Worm (Caenorhabditis elegans) whole organism, L2 larva: ENCODE data around the gene M05D6.1.

Experiments used
- C34F6.9 ChIP-seq: fragments of 150-350 bp; optimal IDR thresholded peaks from 2 replicates; lab custom pipeline; 2014; ENCODE audit warnings: missing biosample characterization, missing genetic modification characterization
- R02D3.7 ChIP-seq: fragments of 150-350 bp; optimal IDR thresholded peaks from 2 replicates; lab custom pipeline; 2014; ENCODE audit warnings: missing biosample characterization, missing genetic modification characterization
- Y55F3AM.14 ChIP-seq: fragments of 200-800 bp; sonication (Bioruptor generic); optimal IDR thresholded peaks from 2 replicates; lab custom pipeline; 2018; ENCODE audit warnings: mild to moderate bottlenecking, missing genetic modification characterization, missing compliant biosample characterization
- ZK546.5 ChIP-seq: sonication (generic microtip); optimal IDR thresholded peaks from 2 replicates; lab custom pipeline; 2017; ENCODE audit warnings: missing biosample characterization, missing genetic modification characterization
- aly-2 ChIP-seq: fragments of 150-350 bp; optimal IDR thresholded peaks from 2 replicates; lab custom pipeline; 2014; ENCODE audit warnings: missing biosample characterization, missing genetic modification characterization
- ama-1 ChIP-seq: fragments of 150-350 bp; optimal IDR thresholded peaks from 2 replicates; lab custom pipeline; 2018; ENCODE audit warnings: inconsistent platforms
- blmp-1 ChIP-seq: sonication (generic microtip); optimal IDR thresholded peaks from 2 replicates; lab custom pipeline; 2017; ENCODE audit warnings: missing genetic modification characterization, mild to moderate bottlenecking, missing compliant biosample characterization, antibody characterized with exemption, moderate library complexity; ENCODE audit not compliant: insufficient read depth
- ceh-16 ChIP-seq: fragments of 150-350 bp; optimal IDR thresholded peaks from 2 replicates; lab custom pipeline; 2014; ENCODE audit warnings: missing biosample characterization, missing genetic modification characterization
- ceh-82 ChIP-seq: fragments of 150-350 bp; optimal IDR thresholded peaks from 2 replicates; lab custom pipeline; 2014; ENCODE audit warnings: missing biosample characterization, missing genetic modification characterization
- crh-2 ChIP-seq: sonication (generic microtip); optimal IDR thresholded peaks from 2 replicates; lab custom pipeline; 2017; ENCODE audit warnings: missing biosample characterization, missing genetic modification characterization
- dmd-4 ChIP-seq: sonication (generic microtip); optimal IDR thresholded peaks from 2 replicates; lab custom pipeline; 2017; ENCODE audit warnings: missing biosample characterization, missing genetic modification characterization
- egl-27 ChIP-seq: sonication (generic microtip); optimal IDR thresholded peaks from 3 replicates; lab custom pipeline; 2017; ENCODE audit warnings: missing biosample characterization, missing genetic modification reagents, missing genetic modification characterization
- elt-1 ChIP-seq: fragments of 150-350 bp; optimal IDR thresholded peaks from 2 replicates; lab custom pipeline; 2014; ENCODE audit warnings: missing biosample characterization, missing genetic modification characterization
- elt-3 ChIP-seq: sonication (generic microtip); optimal IDR thresholded peaks from 2 replicates; lab custom pipeline; 2017; ENCODE audit warnings: missing biosample characterization, missing genetic modification characterization
- fos-1 ChIP-seq: fragments of 150-350 bp; optimal IDR thresholded peaks from 2 replicates; lab custom pipeline; 2014; ENCODE audit warnings: missing biosample characterization, missing genetic modification characterization
- gmeb-1 ChIP-seq: fragments of 150-350 bp; optimal IDR thresholded peaks from 2 replicates; lab custom pipeline; 2014; ENCODE audit warnings: missing biosample characterization, missing genetic modification characterization
- lin-11 ChIP-seq: fragments of 150-350 bp; sonication (generic microtip); optimal IDR thresholded peaks from 2 replicates; lab custom pipeline; 2014; ENCODE audit warnings: missing biosample characterization, missing genetic modification characterization, inconsistent platforms, mixed read lengths
- lin-13 ChIP-seq: fragments of 150-350 bp; optimal IDR thresholded peaks from 2 replicates; lab custom pipeline; 2014; ENCODE audit warnings: missing biosample characterization, missing genetic modification reagents, missing genetic modification characterization
- lin-39 ChIP-seq: fragments of 150-350 bp; optimal IDR thresholded peaks from 2 replicates; lab custom pipeline; 2014; ENCODE audit warnings: missing biosample characterization, missing genetic modification reagents, missing genetic modification characterization
- lsy-2 ChIP-seq, 2 experiments: fragments of 150-350 bp in 1 of 2; sonication (generic microtip) in 1 of 2; optimal IDR thresholded peaks; 2 replicates each; lab custom pipeline; 2014 to 2017; ENCODE audit warnings: missing biosample characterization in 2 of 2, missing genetic modification characterization in 2 of 2
- mab-5 ChIP-seq: fragments of 150-350 bp; optimal IDR thresholded peaks from 2 replicates; lab custom pipeline; 2014; ENCODE audit warnings: missing biosample characterization, missing genetic modification characterization
- mbf-1 ChIP-seq: sonication (generic microtip); optimal IDR thresholded peaks from 2 replicates; lab custom pipeline; 2017; ENCODE audit warnings: missing biosample characterization, missing genetic modification characterization
- mdl-1 ChIP-seq, 2 experiments: fragments of 150-350 bp in 1 of 2; sonication (generic microtip) in 1 of 2; optimal IDR thresholded peaks; 2 replicates each; lab custom pipeline; 2017; ENCODE audit warnings: missing biosample characterization in 2 of 2, missing genetic modification characterization in 2 of 2
- nhr-10 ChIP-seq: sonication (generic microtip); optimal IDR thresholded peaks from 2 replicates; lab custom pipeline; 2017; ENCODE audit warnings: missing biosample characterization, missing genetic modification characterization
- nhr-12 ChIP-seq: fragments of 150-350 bp; optimal IDR thresholded peaks from 2 replicates; lab custom pipeline; 2014; ENCODE audit warnings: missing biosample characterization, missing genetic modification characterization
- nhr-129 ChIP-seq: fragments of 150-350 bp; optimal IDR thresholded peaks from 2 replicates; lab custom pipeline; 2014; ENCODE audit warnings: missing biosample characterization, missing genetic modification characterization
- nhr-21 ChIP-seq: fragments of 150-350 bp; optimal IDR thresholded peaks from 2 replicates; lab custom pipeline; 2014; ENCODE audit warnings: missing biosample characterization, missing genetic modification characterization
- nhr-23 ChIP-seq: fragments of 150-350 bp; optimal IDR thresholded peaks from 2 replicates; lab custom pipeline; 2014; ENCODE audit warnings: missing biosample characterization, missing genetic modification reagents, missing genetic modification characterization
- nhr-237 ChIP-seq: fragments of 150-350 bp; optimal IDR thresholded peaks from 2 replicates; lab custom pipeline; 2014; ENCODE audit warnings: missing biosample characterization, missing genetic modification characterization
- nhr-6 ChIP-seq: fragments of 150-350 bp; optimal IDR thresholded peaks from 2 replicates; lab custom pipeline; 2014; ENCODE audit warnings: missing biosample characterization, missing genetic modification characterization
- nhr-77 ChIP-seq: fragments of 150-350 bp; optimal IDR thresholded peaks from 2 replicates; lab custom pipeline; 2014; ENCODE audit warnings: missing biosample characterization, missing genetic modification characterization
- peb-1 ChIP-seq: fragments of 150-350 bp; optimal IDR thresholded peaks from 2 replicates; lab custom pipeline; 2014; ENCODE audit warnings: missing biosample characterization, missing genetic modification characterization
- skn-1 ChIP-seq: sonication (generic microtip); optimal IDR thresholded peaks from 2 replicates; lab custom pipeline; 2017; ENCODE audit warnings: missing biosample characterization, missing genetic modification characterization
- sma-3 ChIP-seq: sonication (generic microtip); optimal IDR thresholded peaks from 2 replicates; lab custom pipeline; 2016; ENCODE audit warnings: missing genetic modification reagents, missing genetic modification characterization, missing compliant biosample characterization
- sma-9 ChIP-seq, 2 experiments: fragments of 150-350 bp in 1 of 2; sonication (generic microtip) in 1 of 2; optimal IDR thresholded peaks; 2 replicates each; lab custom pipeline; 2014 to 2016; ENCODE audit warnings: missing genetic modification characterization in 2 of 2, mild to moderate bottlenecking in 1 of 2, missing biosample characterization in 1 of 2, missing compliant biosample characterization in 1 of 2, missing genetic modification reagents in 1 of 2, moderate library complexity in 1 of 2
- snpc-4 ChIP-seq: fragments of 150-350 bp; optimal IDR thresholded peaks from 2 replicates; lab custom pipeline; 2014; ENCODE audit warnings: missing biosample characterization, missing genetic modification characterization
- unc-39 ChIP-seq: fragments of 150-350 bp; optimal IDR thresholded peaks from 2 replicates; lab custom pipeline; 2014; ENCODE audit warnings: missing biosample characterization, missing genetic modification characterization
- unc-62 ChIP-seq: fragments of 150-350 bp; optimal IDR thresholded peaks from 2 replicates; lab custom pipeline; 2014; ENCODE audit warnings: missing biosample characterization, missing genetic modification reagents, missing genetic modification characterization
- zag-1 ChIP-seq: fragments of 150-350 bp; optimal IDR thresholded peaks from 2 replicates; lab custom pipeline; 2014; ENCODE audit warnings: missing biosample characterization, missing genetic modification characterization
- ztf-1 ChIP-seq: fragments of 200-800 bp; sonication (Bioruptor generic); conservative IDR thresholded peaks from 2 replicates; pipeline ENCODE4 v1.3.6; 2022; ENCODE audit warnings: missing genetic modification characterization, missing compliant biosample characterization
- ztf-11 ChIP-seq: sonication (generic microtip); optimal IDR thresholded peaks from 2 replicates; lab custom pipeline; 2017; ENCODE audit warnings: missing biosample characterization, missing genetic modification characterization
- ztf-4 ChIP-seq: fragments of 150-350 bp; optimal IDR thresholded peaks from 2 replicates; lab custom pipeline; 2014; ENCODE audit warnings: missing biosample characterization, missing genetic modification characterization

M05D6.1 gene

ce11 chrII:8475306-8475822 lies at the start of gene M05D6.1, which contains the start of gene M05D6.3:
Gene M05D6.1 (minus strand): TSS chrII:8475406.
Gene M05D6.3 (plus strand): TSS chrII:8475772.
- TF ChIP-seq lsy-2 (tag; optimal IDR thresholded peaks at IDR 0.05; lab: Kevin White, UChicago): no peak
- no peak for TF ChIP-seq nhr-77
- TF ChIP-seq Y55F3AM.14: no peak
- no peak for TF ChIP-seq mdl-1 (tag; optimal IDR thresholded peaks at IDR 0.05; lab: Kevin White, UChicago)
- no peak for TF ChIP-seq nhr-129 (tag; lab: Kevin White, UChicago)
- no peak for TF ChIP-seq ceh-16
- TF ChIP-seq egl-27 (tag; lab: Kevin White, UChicago): no peak
- TF ChIP-seq nhr-10 (tag; lab: Kevin White, UChicago): no peak
- TF ChIP-seq unc-39 (tag; lab: Kevin White, UChicago): no peak
- no peak for TF ChIP-seq elt-3 (tag; lab: Kevin White, UChicago)
- TF ChIP-seq, all 48 proteins: peak for 0

ce11 chrII:8520625-8521024 lies 45.4 kb upstream of the M05D6.1 start, which contains the start of gene cht-2:
Gene cht-2 (plus strand): TSS chrII:8520925.
- TF ChIP-seq lsy-2 (tag; optimal IDR thresholded peaks at IDR 0.05; lab: Kevin White, UChicago): no peak
- TF ChIP-seq elt-3 (tag; lab: Kevin White, UChicago): no peak
- no peak for TF ChIP-seq dmd-4
- TF ChIP-seq nhr-23 (tag; lab: Kevin White, UChicago): no peak
- no peak for TF ChIP-seq blmp-1
- TF ChIP-seq ztf-11 (tag; lab: Kevin White, UChicago): no peak
- no peak for TF ChIP-seq egl-27 (tag; lab: Kevin White, UChicago)
- TF ChIP-seq aly-2 (tag; lab: Kevin White, UChicago): no peak
- no peak for TF ChIP-seq C34F6.9
- TF ChIP-seq sma-9 (GFP tag; optimal IDR thresholded peaks at IDR 0.05; lab: Kevin White, UChicago): no peak
- TF ChIP-seq sma-9 (tag; optimal IDR thresholded peaks at IDR 0.05; lab: Kevin White, UChicago): no peak
- TF ChIP-seq Y55F3AM.14: no peak
- no peak for TF ChIP-seq ZK546.5 (tag; lab: Kevin White, UChicago)
- TF ChIP-seq ztf-1: no peak
- TF ChIP-seq lin-13 (GFP tag; lab: Kevin White, UChicago): no peak

- no peak for TF ChIP-seq ztf-4
- no peak for TF ChIP-seq sma-9 (GFP tag; optimal IDR thresholded peaks at IDR 0.05; lab: Kevin White, UChicago)
- TF ChIP-seq sma-9 (tag; optimal IDR thresholded peaks at IDR 0.05; lab: Kevin White, UChicago): no peak
- no peak for TF ChIP-seq mbf-1 (tag; lab: Kevin White, UChicago)
- TF ChIP-seq elt-1 (tag; lab: Kevin White, UChicago): no peak
- TF ChIP-seq blmp-1: no peak
- no peak for TF ChIP-seq R02D3.7 (tag; lab: Kevin White, UChicago)
- no peak for TF ChIP-seq mab-5 (tag; lab: Kevin White, UChicago)
- TF ChIP-seq lin-39 (tag; lab: Kevin White, UChicago): no peak
- TF ChIP-seq peb-1 (tag; lab: Kevin White, UChicago): no peak
- TF ChIP-seq mdl-1 (tag; optimal IDR thresholded peaks at IDR 0.05; lab: Kevin White, UChicago): no peak
- no peak for TF ChIP-seq nhr-21 (tag; lab: Kevin White, UChicago)
- TF ChIP-seq snpc-4 (tag; lab: Kevin White, UChicago): no peak
- no peak for TF ChIP-seq unc-62 (GFP tag; lab: Kevin White, UChicago)
- TF ChIP-seq gmeb-1 (tag; lab: Kevin White, UChicago): no peak
- TF ChIP-seq elt-3 (tag; lab: Kevin White, UChicago): no peak
- no peak for TF ChIP-seq lin-11 (tag; lab: Kevin White, UChicago)
- TF ChIP-seq, all 48 proteins: peak for 0
These were observed 43.0 kb upstream of the M05D6.1 start, which contains the start of gene T13H5.8 for ce11 chrII:8518210-8518609. Gene T13H5.8 (plus strand): TSS chrII:8518510.

- TF ChIP-seq ztf-4 (no peak), snpc-4 (tag; lab: Kevin White, UChicago) (no peak), lin-11 (tag; lab: Kevin White, UChicago) (no peak), elt-1 (tag; lab: Kevin White, UChicago) (no peak), Y55F3AM.14 (no peak), egl-27 (tag; lab: Kevin White, UChicago) (no peak), nhr-10 (tag; lab: Kevin White, UChicago) (no peak), elt-3 (tag; lab: Kevin White, UChicago) (no peak), gmeb-1 (tag; lab: Kevin White, UChicago) (peak; percentile 64), skn-1 (tag; lab: Kevin White, UChicago) (peak; percentile 3), ztf-11 (tag; lab: Kevin White, UChicago) (no peak), crh-2 (peak; percentile 78), ZK546.5 (tag; lab: Kevin White, UChicago) (no peak), mab-5 (tag; lab: Kevin White, UChicago) (no peak), fos-1 (tag; lab: Kevin White, UChicago) (peak; percentile 49), C34F6.9 (peak; percentile 82), sma-3 (GFP tag; lab: Kevin White, UChicago) (peak; percentile 66), blmp-1 (no peak), ceh-82 (no peak), nhr-12 (tag; lab: Kevin White, UChicago) (no peak), nhr-129 (tag; lab: Kevin White, UChicago) (peak; percentile 58), ztf-1 (no peak), zag-1 (tag; lab: Kevin White, UChicago) (no peak), nhr-6 (peak; percentile 7), ceh-16 (no peak), ama-1 (lab: Kevin White, UChicago) (no peak), sma-9 (GFP tag; optimal IDR thresholded peaks at IDR 0.05; lab: Kevin White, UChicago) (peak; percentile 55), sma-9 (tag; optimal IDR thresholded peaks at IDR 0.05; lab: Kevin White, UChicago) (no peak), lsy-2 (tag; optimal IDR thresholded peaks at IDR 0.05; lab: Kevin White, UChicago) (peak; percentile 15 to 94), R02D3.7 (tag; lab: Kevin White, UChicago) (no peak), nhr-237 (tag; lab: Kevin White, UChicago) (no peak), lin-13 (GFP tag; lab: Kevin White, UChicago) (peak; percentile 70)
These were observed 41.6 kb upstream of the M05D6.1 start, which contains the start of gene rnh-2 for ce11 chrII:8516783-8517182. Gene rnh-2 (plus strand): TSS chrII:8517150.
